Fruit fly (Drosophila melanogaster): Measurements from ENCODE around the gene CG11608.

- no peak for TF ChIP-seq CG17806 (tag; optimal IDR thresholded peaks at IDR 0.05)
- TF ChIP-seq rn (GFP tag; IDR thresholded peaks at IDR 0.05) = no peak
Measured at dm6 chr3R:12662531-12662930, 24.2 kb downstream of the CG11608 start, which contains the start of gene CG14395.
